Fruit fly (Drosophila melanogaster) whole organism: ENCODE results near the gene Ttc19.

Source experiments
- CG8478 ChIP-seq: fragments of >200 bp; optimal IDR thresholded peaks from 2 replicates; lab custom pipeline; 2018; ENCODE audit warnings: inconsistent platforms
- Dll ChIP-seq: fragments of >200 bp; optimal IDR thresholded peaks from 2 replicates; lab custom pipeline; 2017

- TF ChIP-seq Dll (lab: Kevin White, UChicago) (no peak), CG8478 (lab: Kevin White, UChicago) (no peak)
Observed at dm6 chr2L:19035013-19035412, 9.9 kb downstream of the Ttc19 start.
